Worm (Caenorhabditis elegans) whole organism, young adult: ENCODE data around the gene ule-3.

Experiments
- F33H1.4 ChIP-seq: fragments of 200-800 bp; sonication (Bioruptor generic); IDR thresholded peaks from 2 replicates; pipeline ENCODE4 v1.3.6; 2022; ENCODE audit warnings: missing genetic modification reagents, missing genetic modification characterization, missing compliant biosample characterization
- ama-1 ChIP-seq, 3 experiments: fragments of 150-350 bp in 1 of 3; sonication (generic microtip) in 2 of 3; optimal IDR thresholded peaks; 2 replicates each; lab custom pipeline; 2014 to 2018; ENCODE audit warnings: missing biosample characterization in 2 of 3, missing genetic modification characterization in 2 of 3, missing genetic modification reagents in 2 of 3
- atf-7 ChIP-seq: sonication (generic microtip); optimal IDR thresholded peaks from 2 replicates; lab custom pipeline; 2017; ENCODE audit warnings: mild to moderate bottlenecking, missing genetic modification characterization, missing compliant biosample characterization
- egl-44 ChIP-seq: fragments of 200-800 bp; sonication (Bioruptor generic); IDR thresholded peaks from 2 replicates; pipeline ENCODE4 v1.3.6; 2022; ENCODE audit warnings: missing genetic modification reagents, missing genetic modification characterization, missing compliant biosample characterization
- ets-4 ChIP-seq: fragments of 200-800 bp; sonication (Bioruptor generic); optimal IDR thresholded peaks from 2 replicates; lab custom pipeline; 2018; ENCODE audit warnings: mild to moderate bottlenecking, missing genetic modification characterization, missing compliant biosample characterization
- him-1 ChIP-seq: sonication (generic microtip); optimal IDR thresholded peaks from 2 replicates; lab custom pipeline; 2016; ENCODE audit warnings: missing genotype, missing genetic modification reagents, missing genetic modification characterization, missing compliant biosample characterization
- let-607 ChIP-seq, 2 experiments: fragments of 200-800 bp in 1 of 2; sonication (Bioruptor generic) in 1 of 2; sonication (generic microtip) in 1 of 2; optimal IDR thresholded peaks; 2 replicates each; lab custom pipeline; 2016 to 2018; ENCODE audit warnings: mild to moderate bottlenecking in 2 of 2, missing compliant biosample characterization in 2 of 2, missing genetic modification characterization in 2 of 2, moderate library complexity in 2 of 2, missing genotype in 1 of 2
- lin-35 ChIP-seq, 3 experiments: fragments of 150-350 bp in 2 of 3; sonication (generic microtip) in 1 of 3; optimal IDR thresholded peaks; 2 replicates each; lab custom pipeline; 2014 to 2018; ENCODE audit warnings: missing biosample characterization in 3 of 3, missing genetic modification characterization in 3 of 3, missing genetic modification reagents in 3 of 3
- lin-40 ChIP-seq: sonication (generic microtip); optimal IDR thresholded peaks from 2 replicates; lab custom pipeline; 2016; ENCODE audit warnings: missing genetic modification characterization, mild to moderate bottlenecking, missing compliant biosample characterization, missing genotype, missing genetic modification reagents
- sea-2 ChIP-seq: fragments of 200-800 bp; sonication (Bioruptor generic); IDR thresholded peaks from 2 replicates; pipeline ENCODE4 v1.3.6; 2022; ENCODE audit warnings: missing genetic modification characterization, missing compliant biosample characterization

DNA sequence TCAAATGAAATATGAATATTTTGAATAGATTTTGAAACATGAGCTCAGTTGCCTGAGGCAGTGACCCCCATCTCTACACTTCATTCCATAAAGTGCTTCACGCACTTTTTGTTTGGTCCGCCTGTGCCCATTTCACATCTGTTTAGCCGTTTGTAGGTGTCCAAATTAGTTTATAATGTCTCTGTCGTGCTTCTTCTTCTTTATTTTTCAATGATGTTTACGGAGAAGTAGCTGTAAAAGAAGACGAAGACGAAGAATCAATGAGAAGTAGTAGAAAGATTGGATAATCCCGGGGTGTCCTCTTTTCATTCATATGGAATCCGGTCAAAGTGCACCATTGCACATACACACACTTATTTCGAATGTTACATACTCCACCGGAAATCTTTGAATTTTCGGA, 45.8 kb downstream of the ule-3 start:
- TF ChIP-seq atf-7: no peak
- TF ChIP-seq him-1: no peak
- no peak for TF ChIP-seq ets-4 (GFP tag; lab: Kevin White, UChicago)
- TF ChIP-seq lin-40: no peak
- TF ChIP-seq F33H1.4 (GFP tag; lab: Robert Waterston, UW): no peak
- no peak for TF ChIP-seq egl-44 (GFP tag; lab: Robert Waterston, UW)
- TF ChIP-seq ama-1 (optimal IDR thresholded peaks at IDR 0.05; lab: Kevin White, UChicago): no peak
- TF ChIP-seq ama-1 (GFP tag; optimal IDR thresholded peaks at IDR 0.05; lab: Kevin White, UChicago): no peak
- TF ChIP-seq let-607 (tag; optimal IDR thresholded peaks at IDR 0.05; lab: Kevin White, UChicago): no peak
- no peak for TF ChIP-seq sea-2
- TF ChIP-seq lin-35 (GFP tag; optimal IDR thresholded peaks at IDR 0.05; lab: Kevin White, UChicago): no peak
